Worm (Caenorhabditis elegans): ENCODE data around the gene srh-182.

- no peak for TF ChIP-seq ceh-82 (tag; optimal IDR thresholded peaks at IDR 0.05)
- no peak for TF ChIP-seq ama-1 (optimal IDR thresholded peaks at IDR 0.05)
- no peak for TF ChIP-seq nhr-76 (tag; optimal IDR thresholded peaks at IDR 0.05)
- no peak for TF ChIP-seq fkh-10 (GFP tag; optimal IDR thresholded peaks at IDR 0.05)
- TF ChIP-seq nhr-47 (tag; optimal IDR thresholded peaks at IDR 0.05), result no peak
- TF ChIP-seq unc-130 (tag; optimal IDR thresholded peaks at IDR 0.05), result no peak
- TF ChIP-seq snu-23 (GFP tag; optimal IDR thresholded peaks at IDR 0.05), result no peak
- TF ChIP-seq lir-3 (tag; optimal IDR thresholded peaks at IDR 0.05; ENCODE audit: poor library complexity), result no peak
- TF ChIP-seq ceh-8 (GFP tag; optimal IDR thresholded peaks at IDR 0.05), result no peak
Measured at ce11 chrV:18430826-18431225, 42.5 kb downstream of the srh-182 start.

Measured in whole organism, L1 larva.